Fruit fly (Drosophila melanogaster) whole organism, embryonic: Measurements from ENCODE around the gene CG32369.

Source experiments
- BtbVII ChIP-seq: fragments of 200-800 bp; sonication (Bioruptor generic); optimal IDR thresholded peaks from 3 replicates; lab custom pipeline; 2017; ENCODE audit warnings: missing biosample characterization, mild to moderate bottlenecking, missing genetic modification characterization
- C15 ChIP-seq: fragments of 200-800 bp; sonication (Bioruptor generic); IDR thresholded peaks from 3 replicates; pipeline ENCODE4 v1.3.6; 2022; ENCODE audit warnings: missing biosample characterization, missing genetic modification characterization
- CG1024 ChIP-seq: fragments of 200-800 bp; sonication (Bioruptor generic); IDR thresholded peaks from 2 replicates; pipeline ENCODE4 v1.3.6; 2022; ENCODE audit warnings: missing biosample characterization, missing genetic modification characterization
- CG11504 ChIP-seq: fragments of 200-800 bp; sonication (Bioruptor generic); optimal IDR thresholded peaks from 3 replicates; lab custom pipeline; 2019; ENCODE audit warnings: missing biosample characterization, mild to moderate bottlenecking, missing genetic modification characterization, moderate library complexity
- CG12104 ChIP-seq: fragments of 200-800 bp; sonication (Bioruptor generic); optimal IDR thresholded peaks from 3 replicates; lab custom pipeline; 2016; ENCODE audit warnings: missing biosample characterization, missing genetic modification characterization
- CG12769 ChIP-seq: fragments of 200-800 bp; sonication (Bioruptor generic); optimal IDR thresholded peaks from 2 replicates; lab custom pipeline; 2019; ENCODE audit warnings: missing biosample characterization, mild to moderate bottlenecking, missing genetic modification characterization, moderate library complexity
- CG12942 ChIP-seq: fragments of 200-800 bp; sonication (Bioruptor generic); optimal IDR thresholded peaks from 3 replicates; lab custom pipeline; 2016; ENCODE audit warnings: missing biosample characterization, missing genetic modification characterization
- CG15479 ChIP-seq: fragments of 200-800 bp; sonication (Bioruptor generic); optimal IDR thresholded peaks from 3 replicates; lab custom pipeline; 2019; ENCODE audit warnings: missing biosample characterization, mild to moderate bottlenecking, missing genetic modification characterization, moderate library complexity
- CG16779 ChIP-seq: fragments of 200-800 bp; sonication (Bioruptor generic); IDR thresholded peaks from 2 replicates; pipeline ENCODE4 v1.3.6; 2022; ENCODE audit warnings: missing biosample characterization, missing genetic modification characterization
- CkIIα-i1 ChIP-seq: fragments of 200-800 bp; sonication (Bioruptor generic); IDR thresholded peaks from 2 replicates; pipeline ENCODE4 v1.3.6; 2022; ENCODE audit warnings: missing biosample characterization, missing genetic modification characterization
- CrebB ChIP-seq: fragments of 200-800 bp; sonication (Bioruptor generic); optimal IDR thresholded peaks from 3 replicates; lab custom pipeline; 2018; ENCODE audit warnings: missing biosample characterization, mild to moderate bottlenecking, missing genetic modification characterization
- ERR ChIP-seq: fragments of 200-800 bp; sonication (Bioruptor generic); optimal IDR thresholded peaks from 2 replicates; lab custom pipeline; 2016; ENCODE audit warnings: missing biosample characterization, missing genetic modification characterization
- HmgZ ChIP-seq: fragments of 200-800 bp; sonication (Bioruptor generic); optimal IDR thresholded peaks from 2 replicates; lab custom pipeline; 2018; ENCODE audit warnings: missing biosample characterization, mild to moderate bottlenecking, missing genetic modification characterization
- Hmr ChIP-seq: fragments of 200-800 bp; sonication (Bioruptor generic); optimal IDR thresholded peaks from 3 replicates; lab custom pipeline; 2017; ENCODE audit warnings: mild to moderate bottlenecking, missing biosample characterization, missing genetic modification reagents, missing genetic modification characterization
- Lim3 ChIP-seq: fragments of 200-800 bp; sonication (Bioruptor generic); IDR thresholded peaks from 2 replicates; pipeline ENCODE4 v1.3.6; 2022; ENCODE audit warnings: missing biosample characterization, missing genetic modification characterization
- MBD-R2 ChIP-seq: fragments of 200-800 bp; sonication (Bioruptor generic); IDR thresholded peaks from 2 replicates; pipeline ENCODE4 v1.3.6; 2022; ENCODE audit warnings: missing biosample characterization, missing genetic modification characterization
- Med ChIP-seq: fragments of 200-800 bp; sonication (Bioruptor generic); peaks from one replicate; lab custom pipeline; 2016; ENCODE audit warnings: missing biosample characterization, missing genetic modification characterization, mild to moderate bottlenecking, inconsistent platforms, moderate library complexity
- NK7.1 ChIP-seq: fragments of 200-800 bp; sonication (Bioruptor generic); optimal IDR thresholded peaks from 3 replicates; lab custom pipeline; 2016; ENCODE audit warnings: missing biosample characterization, missing genetic modification characterization
- Neu2 ChIP-seq: fragments of 200-800 bp; sonication (Bioruptor generic); optimal IDR thresholded peaks from 3 replicates; lab custom pipeline; 2016; ENCODE audit warnings: missing biosample characterization, missing genetic modification characterization, borderline replicate concordance
- Optix ChIP-seq: fragments of 200-800 bp; sonication (Bioruptor generic); IDR thresholded peaks from 3 replicates; pipeline ENCODE4 v1.3.6; 2022; ENCODE audit warnings: missing biosample characterization, missing genetic modification characterization
- Rx ChIP-seq: fragments of 200-800 bp; sonication (Bioruptor generic); IDR thresholded peaks from 2 replicates; pipeline ENCODE4 v1.3.6; 2022; ENCODE audit warnings: missing biosample characterization, missing genetic modification characterization
- Six4 ChIP-seq: fragments of 200-800 bp; sonication (Bioruptor generic); optimal IDR thresholded peaks from 2 replicates; lab custom pipeline; 2016; ENCODE audit warnings: missing biosample characterization, missing genetic modification characterization
- Sry-β ChIP-seq: fragments of 200-800 bp; sonication (Bioruptor generic); optimal IDR thresholded peaks from 2 replicates; lab custom pipeline; 2018; ENCODE audit warnings: missing biosample characterization, mild to moderate bottlenecking, missing genetic modification characterization, moderate library complexity
- Ssrp ChIP-seq: fragments of 200-800 bp; sonication (Bioruptor generic); optimal IDR thresholded peaks from 2 replicates; lab custom pipeline; 2018; ENCODE audit warnings: missing biosample characterization, mild to moderate bottlenecking, missing genetic modification characterization, moderate library complexity
- Stat92E ChIP-seq, 3 experiments: fragments of >200 bp in 2 of 3; fragments of 200-800 bp in 1 of 3; sonication (Bioruptor generic) in 1 of 3; optimal IDR thresholded peaks; 2 replicates each; lab custom pipeline; 2017 to 2019; ENCODE audit warnings: missing biosample characterization in 3 of 3, missing genetic modification characterization in 3 of 3, mild to moderate bottlenecking in 1 of 3, moderate library complexity in 1 of 3
- Tbp ChIP-seq: fragments of >200 bp; optimal IDR thresholded peaks from 2 replicates; lab custom pipeline; 2018; ENCODE audit warnings: missing biosample characterization, missing genetic modification characterization
- YL-1 ChIP-seq: fragments of 200-800 bp; sonication (Bioruptor generic); optimal IDR thresholded peaks from 3 replicates; lab custom pipeline; 2017; ENCODE audit warnings: missing biosample characterization, mild to moderate bottlenecking, missing genetic modification characterization
- bbx ChIP-seq: fragments of 200-800 bp; sonication (Bioruptor generic); IDR thresholded peaks from 2 replicates; pipeline ENCODE4 v1.3.6; 2022; ENCODE audit warnings: missing biosample characterization, missing genetic modification characterization; ENCODE audit not compliant: partially characterized antibody
- chinmo ChIP-seq: fragments of 200-800 bp; sonication (Bioruptor generic); IDR thresholded peaks from 4 replicates; pipeline ENCODE4 v1.3.6; 2022; ENCODE audit warnings: missing biosample characterization, missing genetic modification characterization; ENCODE audit not compliant: partially characterized antibody
- crol ChIP-seq: fragments of 200-800 bp; sonication (Bioruptor generic); IDR thresholded peaks from 2 replicates; pipeline ENCODE4 v1.3.6; 2022; ENCODE audit warnings: missing biosample characterization, missing genetic modification characterization
- ewg ChIP-seq: fragments of 200-800 bp; sonication (Bioruptor generic); optimal IDR thresholded peaks from 3 replicates; lab custom pipeline; 2017; ENCODE audit warnings: mild to moderate bottlenecking, missing biosample characterization, missing genetic modification reagents, missing genetic modification characterization
- grau ChIP-seq: fragments of 200-800 bp; optimal IDR thresholded peaks from 3 replicates; lab custom pipeline; 2019; ENCODE audit warnings: missing biosample characterization, mild to moderate bottlenecking, missing genetic modification characterization, moderate library complexity
- ham ChIP-seq: fragments of 200-800 bp; sonication (Bioruptor generic); IDR thresholded peaks from 2 replicates; pipeline ENCODE4 v1.3.6; 2022; ENCODE audit warnings: missing biosample characterization, missing genetic modification characterization
- jigr1 ChIP-seq: fragments of 200-800 bp; sonication (Bioruptor generic); IDR thresholded peaks from 3 replicates; pipeline ENCODE4 v1.3.6; 2022; ENCODE audit warnings: missing biosample characterization, missing genetic modification characterization
- lola ChIP-seq, 3 experiments: fragments of >200 bp in 2 of 3; fragments of 200-800 bp in 1 of 3; sonication (Bioruptor generic) in 1 of 3; optimal IDR thresholded peaks; 2 replicates each; lab custom pipeline; 2017 to 2019; ENCODE audit warnings: missing biosample characterization in 3 of 3, missing genetic modification characterization in 3 of 3, mild to moderate bottlenecking in 1 of 3, moderate library complexity in 1 of 3
- ranshi ChIP-seq: fragments of 200-800 bp; sonication (Bioruptor generic); IDR thresholded peaks from 2 replicates; pipeline ENCODE4 v1.3.6; 2022; ENCODE audit warnings: missing biosample characterization, missing genetic modification characterization
- sd ChIP-seq: fragments of 200-800 bp; sonication (Bioruptor generic); optimal IDR thresholded peaks from 3 replicates; lab custom pipeline; 2018; ENCODE audit warnings: missing biosample characterization, mild to moderate bottlenecking, missing genetic modification characterization, moderate library complexity
- sob ChIP-seq: fragments of 200-800 bp; sonication (Bioruptor generic); IDR thresholded peaks from 2 replicates; pipeline ENCODE4 v1.3.6; 2022; ENCODE audit warnings: missing biosample characterization, missing genetic modification characterization
- toy ChIP-seq: fragments of 200-800 bp; sonication (Bioruptor generic); IDR thresholded peaks from 2 replicates; pipeline ENCODE4 v1.3.6; 2022; ENCODE audit warnings: missing biosample characterization, missing genetic modification characterization
- zen2 ChIP-seq: fragments of 200-800 bp; sonication (Bioruptor generic); IDR thresholded peaks from 3 replicates; pipeline ENCODE4 v1.3.6; 2022; ENCODE audit warnings: missing biosample characterization, missing genetic modification characterization; ENCODE audit not compliant: partially characterized antibody

The CG32369 gene

DNA sequence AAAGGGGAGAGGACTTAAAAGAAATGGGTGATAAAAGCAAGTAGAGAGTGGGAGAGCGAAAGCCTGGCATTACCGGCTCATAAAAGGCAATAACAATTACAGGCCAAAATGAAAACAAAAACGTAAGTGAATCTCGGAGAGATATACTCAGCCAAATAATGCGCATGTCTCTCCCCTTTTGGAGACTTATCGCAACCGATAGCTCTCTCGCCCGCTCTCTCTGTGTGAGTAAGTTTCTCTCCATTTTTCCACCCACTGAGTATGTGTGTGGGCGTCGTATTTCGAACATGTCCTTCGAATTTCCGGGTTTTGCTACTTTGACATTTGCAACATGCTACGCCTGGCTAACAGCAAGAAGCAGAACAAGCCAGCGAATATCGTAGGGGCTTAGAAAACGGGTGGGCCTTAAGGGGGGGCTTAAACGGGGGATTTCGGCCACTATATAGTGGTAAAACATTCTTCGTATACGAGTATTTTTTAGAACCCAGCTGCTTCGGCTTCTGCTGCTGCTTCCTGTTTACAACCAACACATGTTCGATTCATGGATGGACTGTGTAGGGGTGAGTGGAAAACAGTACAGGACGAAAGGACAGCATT is 38.1 kb upstream of the CG32369 start (continued):
- TF ChIP-seq lola (GFP tag; optimal IDR thresholded peaks at IDR 0.05; lab: Kevin White, UChicago) (no peak), Neu2 (GFP tag; lab: Kevin White, UChicago) (no peak), Lim3 (GFP tag; lab: Robert Waterston, UW) (no peak), chinmo (GFP tag; lab: Robert Waterston, UW) (0 out of 4 replicates have a peak, but pooled peaks have one; percentile 17), BtbVII (GFP tag; lab: Kevin White, UChicago) (no peak), ERR (GFP tag; lab: Kevin White, UChicago) (no peak), CkIIα-i1 (no peak), Tbp (GFP tag; lab: Kevin White, UChicago) (no peak), CG16779 (0 out of 2 replicates have a peak, but pooled peaks have one; percentile 51), CG15479 (no peak), CG1024 (no peak), HmgZ (tag; lab: Kevin White, UChicago) (no peak), Rx (GFP tag; lab: Robert Waterston, UW) (no peak), Six4 (no peak), CG12942 (GFP tag; lab: Kevin White, UChicago) (no peak), C15 (GFP tag; lab: Robert Waterston, UW) (no peak), Stat92E (GFP tag; optimal IDR thresholded peaks at IDR 0.05; lab: Kevin White, UChicago) (no peak), Hmr (GFP tag; lab: Kevin White, UChicago) (no peak), Sry-β (GFP tag; lab: Kevin White, UChicago) (no peak), zen2 (GFP tag; lab: Robert Waterston, UW) (no peak), MBD-R2 (GFP tag; lab: Robert Waterston, UW) (no peak), CG11504 (tag; lab: Kevin White, UChicago) (peak; percentile 5), Ssrp (no peak), ranshi (GFP tag; lab: Robert Waterston, UW) (no peak), bbx (GFP tag; lab: Robert Waterston, UW) (no peak), grau (no peak), CG12104 (GFP tag; lab: Kevin White, UChicago) (no peak), YL-1 (no peak), CrebB (no peak), sob (GFP tag; lab: Robert Waterston, UW) (no peak), jigr1 (GFP tag; lab: Robert Waterston, UW) (no peak), ewg (peak; percentile 50), Optix (GFP tag; lab: Robert Waterston, UW) (no peak), ham (no peak), toy (no peak)

- TF ChIP-seq CG12769 (peak; percentile 21), CG12104 (GFP tag; lab: Kevin White, UChicago) (no peak), Med (peak; percentile 32), sd (peak; percentile 20), crol (peak; percentile 61), chinmo (GFP tag; lab: Robert Waterston, UW) (0 out of 4 replicates have a peak, but pooled peaks have one; percentile 44), NK7.1 (GFP tag; lab: Kevin White, UChicago) (no peak)
- TF ChIP-seq, all 482 proteins: peak for 5
Observed at dm6 chr3L:7844016-7844415, 34.4 kb upstream of the CG32369 start.
